Worm (Caenorhabditis elegans) whole organism, L4/young adult: ENCODE data around the gene ZK721.3.

Experiments used
- W03F9.2 ChIP-seq: fragments of 150-350 bp; optimal IDR thresholded peaks from 2 replicates; lab custom pipeline; 2014; ENCODE audit warnings: missing biosample characterization, missing genetic modification characterization
- dao-5 ChIP-seq: sonication (generic microtip); optimal IDR thresholded peaks from 2 replicates; lab custom pipeline; 2016; ENCODE audit warnings: missing genotype, missing genetic modification characterization, moderate library complexity, missing compliant biosample characterization
- him-1 ChIP-seq: sonication (generic microtip); optimal IDR thresholded peaks from 2 replicates; lab custom pipeline; 2016; ENCODE audit warnings: missing genotype, missing genetic modification reagents, missing genetic modification characterization, missing compliant biosample characterization

ZK721.3 gene

DNA sequence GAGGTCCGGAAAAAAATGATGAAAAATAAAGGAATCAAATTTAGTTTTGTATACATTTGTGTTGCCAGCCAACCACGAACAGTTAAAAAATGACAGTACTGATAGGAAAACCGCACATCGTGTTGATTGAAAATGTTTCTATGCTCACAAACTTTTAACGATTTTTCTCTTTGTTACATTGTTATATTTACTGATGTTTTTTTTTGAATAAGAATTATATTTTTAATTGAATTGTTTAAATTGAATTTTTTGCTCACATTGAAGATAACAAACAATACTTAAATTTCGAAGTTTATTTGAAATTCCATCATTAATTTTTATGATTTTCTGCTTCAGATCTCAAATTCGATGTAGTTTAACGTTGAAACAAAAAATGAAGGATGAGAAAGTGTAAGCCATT is 22.8 kb upstream of the ZK721.3 start, which contains the start of gene M02D8.5:
Gene M02D8.5, minus strand, starts transcription at position 101 of the 400 bp plus-strand sequence.
- TF ChIP-seq him-1 (tag; lab: Kevin White, UChicago), result no peak
- TF ChIP-seq W03F9.2 (tag; lab: Kevin White, UChicago), result no peak
- TF ChIP-seq dao-5 (tag; lab: Kevin White, UChicago), result no peak

DNA sequence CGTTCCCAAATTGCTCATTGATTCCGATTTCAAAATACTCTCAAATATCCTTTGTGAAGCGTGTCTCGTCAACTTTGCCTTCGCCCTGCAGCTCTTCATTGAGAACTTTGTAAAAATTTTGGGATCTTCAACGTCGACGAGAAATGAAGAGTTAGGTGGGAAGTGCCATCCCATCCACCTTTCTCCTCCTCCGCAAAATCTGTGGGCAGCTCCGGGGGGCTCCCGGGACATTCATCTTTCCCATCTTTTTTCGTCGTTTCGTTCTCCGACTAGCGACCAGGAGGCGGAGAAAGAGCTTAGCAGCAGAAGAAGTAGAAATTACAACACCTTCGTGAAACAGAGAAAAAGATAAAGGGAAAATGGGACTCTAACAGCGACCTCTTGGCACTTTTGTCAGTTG is 21.4 kb upstream of the ZK721.3 start:
- TF ChIP-seq W03F9.2 (tag; lab: Kevin White, UChicago), result no peak
- TF ChIP-seq him-1 (tag; lab: Kevin White, UChicago), result no peak
- no peak for TF ChIP-seq dao-5 (tag; lab: Kevin White, UChicago)

DNA sequence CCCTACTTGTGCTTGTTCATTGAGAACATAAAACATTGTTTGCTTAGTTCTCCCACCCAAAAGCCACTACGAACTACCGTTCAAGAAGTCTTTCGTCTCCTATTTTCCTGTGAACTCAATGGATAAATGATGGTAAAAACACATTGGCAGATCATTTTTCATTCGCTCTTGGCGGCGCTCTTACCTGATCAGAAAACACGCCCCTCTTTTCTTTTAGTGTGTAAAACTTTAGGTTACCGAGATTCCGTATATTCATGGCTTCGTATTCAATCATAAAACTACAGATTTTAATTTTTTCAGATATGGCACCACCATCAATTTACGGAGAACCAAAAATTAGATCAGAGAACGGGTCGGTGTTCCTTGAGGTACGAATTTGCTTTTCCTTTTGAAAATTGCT is 20.7 kb upstream of the ZK721.3 start, which contains the start of gene zig-12:
Gene zig-12, plus strand, starts transcription at position 301 of the 400 bp plus-strand sequence.
- no peak for TF ChIP-seq W03F9.2 (tag; lab: Kevin White, UChicago)

DNA sequence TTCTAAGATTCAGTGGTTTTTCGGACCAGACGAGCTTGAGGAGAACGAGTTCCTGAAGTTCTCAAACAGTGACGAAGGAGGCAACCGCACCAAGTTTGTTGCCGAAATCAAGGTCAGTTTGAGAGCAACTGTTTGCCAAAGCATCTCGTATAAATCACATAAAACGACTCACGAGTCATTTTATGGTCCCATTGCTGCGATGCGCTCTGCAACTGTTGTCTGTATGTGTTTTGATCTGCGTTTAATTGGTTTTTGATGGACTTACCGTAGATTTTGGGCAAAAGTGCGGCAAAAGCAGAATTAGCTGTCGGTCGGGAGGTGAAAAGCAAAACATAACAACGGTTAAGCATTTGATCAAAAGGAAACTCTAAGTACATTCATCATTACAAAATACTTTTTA is 20.3 kb upstream of the ZK721.3 start:
- TF ChIP-seq him-1 (tag; lab: Kevin White, UChicago), result no peak
- no peak for TF ChIP-seq W03F9.2 (tag; lab: Kevin White, UChicago)
- no peak for TF ChIP-seq dao-5 (tag; lab: Kevin White, UChicago)

DNA sequence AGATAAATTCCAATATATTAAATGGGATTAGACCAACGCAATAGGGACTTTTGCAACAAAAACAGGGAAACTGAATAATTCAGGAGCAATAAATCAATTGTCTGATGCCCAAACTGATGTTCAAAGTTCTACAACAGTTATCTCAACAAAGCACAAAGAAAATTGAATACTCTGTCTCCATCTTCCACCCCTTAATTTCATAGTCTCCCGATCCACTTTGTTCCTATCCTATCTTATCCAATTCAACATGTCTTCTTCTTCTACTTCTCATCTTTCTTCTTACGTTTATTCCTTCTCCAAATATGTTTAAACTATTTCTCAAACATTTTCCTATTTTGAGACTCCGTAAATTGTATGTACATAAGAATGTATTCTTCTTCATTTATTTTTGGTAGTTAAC is 14.0 kb upstream of the ZK721.3 start:
- TF ChIP-seq W03F9.2 (tag; lab: Kevin White, UChicago), result no peak

DNA sequence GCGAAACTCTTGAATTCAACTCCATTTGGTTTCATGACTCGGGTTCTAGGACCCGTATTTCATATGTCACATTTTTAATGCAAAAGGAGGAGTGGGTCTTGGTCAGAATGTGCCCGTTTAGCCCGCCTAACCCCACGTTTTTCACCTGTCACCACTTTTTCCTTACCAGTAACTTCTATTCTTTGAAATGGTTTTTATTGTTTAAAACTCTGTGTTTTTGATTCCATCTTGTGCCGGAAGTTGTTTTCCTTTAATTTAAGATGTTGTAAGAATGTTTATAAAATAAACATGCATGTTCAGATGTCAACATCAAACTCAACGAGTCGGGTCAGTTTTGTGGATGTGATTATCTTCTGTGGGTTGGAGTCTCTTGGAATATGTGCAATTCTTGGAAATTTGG is 5.8 kb upstream of the ZK721.3 start, which contains the start of gene ZK721.4:
Gene ZK721.4, plus strand, starts transcription at position 301 of the 400 bp plus-strand sequence.
- TF ChIP-seq dao-5 (tag; lab: Kevin White, UChicago) (no peak), him-1 (tag; lab: Kevin White, UChicago) (no peak), W03F9.2 (tag; lab: Kevin White, UChicago) (no peak)

DNA sequence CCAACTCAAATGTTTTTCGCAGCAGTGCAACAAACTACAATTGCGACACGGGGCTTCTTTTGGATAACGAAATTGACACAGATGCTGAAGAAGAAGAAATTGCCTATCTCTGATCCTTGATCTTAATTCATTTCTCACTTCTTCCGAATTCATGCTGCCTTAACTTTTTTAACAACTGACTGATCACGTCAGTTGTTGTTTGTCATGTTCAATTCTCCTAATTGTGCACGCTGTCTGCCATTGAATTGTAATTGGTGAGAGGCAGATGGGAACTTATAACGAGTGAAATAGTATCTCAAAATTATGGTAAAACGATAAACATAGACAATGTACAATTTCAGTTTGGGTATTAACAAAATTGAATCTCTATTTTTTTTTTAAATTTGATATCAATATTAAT is 2.4 kb downstream of the ZK721.3 start:
- TF ChIP-seq W03F9.2 (tag; lab: Kevin White, UChicago) (no peak), him-1 (tag; lab: Kevin White, UChicago) (no peak), dao-5 (tag; lab: Kevin White, UChicago) (no peak)

DNA sequence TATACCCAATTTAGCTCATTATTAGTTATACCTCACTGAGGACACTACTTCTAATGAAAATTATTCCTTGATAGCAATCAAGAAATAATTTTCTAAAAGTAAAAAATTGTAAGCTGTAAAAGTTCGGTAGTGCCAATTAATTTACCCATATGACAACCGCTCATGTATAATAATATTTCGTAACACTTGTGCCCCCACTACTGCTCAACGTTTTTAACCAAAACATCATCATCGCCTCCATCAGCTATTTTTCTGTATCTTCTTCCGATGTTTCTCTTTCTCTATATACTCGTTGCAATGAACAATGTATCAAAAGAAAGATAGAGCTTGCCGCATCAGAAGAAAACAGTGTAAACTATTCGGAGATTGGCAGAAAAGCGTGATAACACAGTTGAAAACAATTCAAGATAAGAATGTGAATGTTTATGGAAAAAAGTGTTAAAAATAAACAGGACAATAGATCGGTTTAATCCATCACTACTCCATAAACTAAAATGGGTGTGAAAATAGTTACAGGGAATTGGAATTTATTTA is 3.4 kb downstream of the ZK721.3 start:
- TF ChIP-seq dao-5 (tag; lab: Kevin White, UChicago), result no peak
- no peak for TF ChIP-seq W03F9.2 (tag; lab: Kevin White, UChicago)
- TF ChIP-seq him-1 (tag; lab: Kevin White, UChicago), result no peak

DNA sequence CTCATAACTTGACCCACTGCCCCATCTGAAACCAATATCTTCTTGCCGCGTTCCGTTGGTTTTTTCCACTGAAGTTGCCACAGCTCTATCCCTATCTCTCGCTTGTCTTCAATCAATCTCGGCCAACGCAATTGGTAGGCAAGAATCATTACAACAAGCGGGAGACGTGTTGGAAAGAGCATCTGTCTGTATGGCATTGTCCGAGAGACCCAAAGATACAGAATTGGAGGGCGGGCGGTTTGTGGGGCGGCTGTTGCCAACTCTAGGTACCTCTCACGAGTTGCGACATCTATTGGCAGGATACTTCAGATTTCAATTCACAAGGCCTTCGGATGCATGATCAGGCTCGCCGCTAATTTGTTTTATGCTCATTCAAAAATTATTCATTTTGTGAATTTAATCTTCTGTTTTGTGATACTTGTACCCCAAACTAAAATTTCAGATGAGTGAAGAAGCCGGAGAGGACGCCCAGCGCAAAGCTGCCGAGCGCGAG is 4.7 kb downstream of the ZK721.3 start, which contains the start of gene unc-27:
Gene unc-27, plus strand, starts transcription at position 443 of the 493 bp plus-strand sequence.
- no peak for TF ChIP-seq W03F9.2 (tag; lab: Kevin White, UChicago)
- no peak for TF ChIP-seq him-1 (tag; lab: Kevin White, UChicago)
- no peak for TF ChIP-seq dao-5 (tag; lab: Kevin White, UChicago)

DNA sequence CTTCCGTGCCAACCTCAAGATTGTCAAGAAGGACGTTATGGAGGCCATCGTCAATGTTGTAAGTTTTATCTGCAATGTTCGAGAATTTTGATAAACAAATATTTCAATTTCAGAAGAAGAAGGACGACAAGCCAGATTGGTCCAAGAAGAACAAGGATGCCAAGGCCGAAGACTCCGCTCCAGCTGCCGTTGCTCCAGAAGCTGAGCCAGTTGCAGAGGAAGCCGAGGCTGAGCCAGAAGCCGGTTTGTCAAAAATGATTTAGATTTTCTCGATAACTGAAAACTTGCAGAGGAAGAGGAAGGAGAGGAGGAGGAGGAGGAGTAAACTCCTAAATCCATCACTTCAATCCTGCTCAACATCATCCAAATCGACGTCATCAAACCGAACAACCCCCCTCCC is 5.8 kb downstream of the ZK721.3 start:
- no peak for TF ChIP-seq him-1 (tag; lab: Kevin White, UChicago)
- no peak for TF ChIP-seq dao-5 (tag; lab: Kevin White, UChicago)

DNA sequence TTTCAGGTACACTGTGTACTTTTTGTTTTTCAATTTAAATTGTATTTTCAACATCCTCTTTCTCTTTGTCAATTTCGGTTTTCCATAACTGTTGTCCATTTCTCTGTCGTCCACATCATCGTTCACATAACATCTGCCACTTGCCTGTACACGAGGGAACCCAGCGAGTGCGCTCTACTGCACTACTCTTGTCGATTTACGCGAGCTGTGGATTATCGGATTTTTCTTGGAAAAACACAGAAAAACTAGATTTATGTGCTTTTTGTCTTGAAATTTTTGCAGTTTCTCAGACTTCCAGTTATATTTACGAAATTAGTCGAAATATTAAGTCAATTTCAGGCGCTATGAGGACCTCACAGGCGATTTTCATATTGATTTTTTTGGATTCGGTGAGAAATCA is 7.5 kb downstream of the ZK721.3 start, which contains the start of gene chup-1:
Gene chup-1, plus strand, starts transcription at position 340 of the 400 bp plus-strand sequence.
- no peak for TF ChIP-seq dao-5 (tag; lab: Kevin White, UChicago)
- no peak for TF ChIP-seq him-1 (tag; lab: Kevin White, UChicago)
- no peak for TF ChIP-seq W03F9.2 (tag; lab: Kevin White, UChicago)

DNA sequence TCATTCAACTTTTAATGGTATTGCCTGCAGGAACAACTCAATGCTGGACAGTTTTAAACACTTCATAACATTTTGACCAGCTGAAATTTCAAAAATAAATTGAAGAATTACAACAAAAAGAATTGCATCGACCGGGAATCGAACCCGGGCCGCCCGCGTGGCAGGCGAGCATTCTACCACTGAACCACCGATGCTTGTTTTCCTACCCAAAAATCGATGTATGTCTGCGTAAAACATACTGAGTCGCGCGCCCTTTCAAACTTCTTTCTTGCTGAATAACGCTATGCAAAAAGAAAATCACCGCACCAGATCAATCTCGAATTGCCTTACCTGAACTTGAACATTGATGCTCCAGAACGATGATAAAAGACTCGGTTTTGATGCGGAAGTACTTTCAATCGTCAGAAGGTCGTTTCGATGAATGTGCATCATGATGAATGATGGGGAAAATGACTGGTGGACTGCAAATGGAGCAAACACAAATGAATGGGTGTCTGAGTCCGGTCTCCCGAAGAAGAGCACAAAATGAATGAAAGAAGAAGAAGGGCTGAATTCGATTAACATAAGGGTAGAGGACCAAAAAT is 12.5 kb downstream of the ZK721.3 start, which contains the start of gene R04E5.7:
Gene R04E5.7, minus strand, starts transcription at position 564 of the 584 bp plus-strand sequence.
- no peak for TF ChIP-seq W03F9.2 (tag; lab: Kevin White, UChicago)
- no peak for TF ChIP-seq dao-5 (tag; lab: Kevin White, UChicago)
- TF ChIP-seq him-1 (tag; lab: Kevin White, UChicago), result no peak

DNA sequence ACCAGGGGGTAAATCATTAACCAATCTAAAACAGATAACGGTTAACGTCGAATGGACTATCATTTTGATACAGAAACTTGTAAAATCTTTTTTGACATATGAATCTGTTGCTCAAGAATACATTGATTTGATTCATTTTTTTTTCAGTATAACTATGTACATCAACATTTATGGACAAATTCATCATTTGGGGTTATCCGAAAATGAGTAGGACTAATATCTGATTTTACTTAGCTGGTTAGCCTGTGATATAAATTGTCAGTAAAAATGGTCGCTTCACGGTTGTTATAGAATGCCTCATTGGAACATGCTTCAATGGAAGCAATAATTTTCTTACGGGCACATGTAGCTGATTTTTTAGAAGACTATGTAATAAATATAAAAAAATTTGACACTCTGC is 13.3 kb downstream of the ZK721.3 start:
- TF ChIP-seq him-1 (tag; lab: Kevin White, UChicago), result no peak
- TF ChIP-seq W03F9.2 (tag; lab: Kevin White, UChicago), result no peak

DNA sequence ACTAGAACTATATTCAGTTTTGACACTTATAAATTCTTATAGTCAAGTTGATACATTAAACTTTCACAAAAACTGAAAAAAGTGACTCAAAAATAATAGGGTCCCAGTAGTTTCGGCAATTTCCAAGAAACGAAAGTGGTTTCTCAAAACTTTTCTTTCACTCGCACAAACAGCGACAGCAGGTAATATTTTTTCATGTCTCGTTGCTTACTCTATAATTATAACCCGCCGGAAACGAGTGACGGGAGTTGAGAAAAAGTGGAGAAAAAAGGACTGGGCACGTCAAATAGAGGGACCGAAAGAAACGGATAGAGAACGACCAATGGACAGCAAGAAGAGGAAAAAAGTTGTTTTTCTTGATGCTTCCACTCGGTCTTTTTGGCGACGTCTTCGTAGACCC is 15.6 kb downstream of the ZK721.3 start:
- TF ChIP-seq dao-5 (tag; lab: Kevin White, UChicago) (no peak), W03F9.2 (tag; lab: Kevin White, UChicago) (no peak), him-1 (tag; lab: Kevin White, UChicago) (no peak)
